Worm (Caenorhabditis elegans) whole organism, early embryonic: Measurements from ENCODE around the gene gos-28.

Experiments
- B0310.2 ChIP-seq: sonication (generic microtip); optimal IDR thresholded peaks from 2 replicates; lab custom pipeline; 2016; ENCODE audit warnings: mild to moderate bottlenecking, missing genetic modification characterization, missing compliant biosample characterization
- aly-1 ChIP-seq: sonication (generic microtip); optimal IDR thresholded peaks from 2 replicates; lab custom pipeline; 2016; ENCODE audit warnings: missing genetic modification characterization, missing compliant biosample characterization
- ama-1 ChIP-seq: fragments of 150-350 bp; optimal IDR thresholded peaks from 2 replicates; lab custom pipeline; 2014
- ceh-13 ChIP-seq: fragments of 200-800 bp; sonication (Bioruptor generic); optimal IDR thresholded peaks from 2 replicates; lab custom pipeline; 2018; ENCODE audit warnings: mild to moderate bottlenecking, missing genetic modification characterization, missing compliant biosample characterization
- ceh-36 ChIP-seq: sonication (generic microtip); optimal IDR thresholded peaks from 2 replicates; lab custom pipeline; 2016; ENCODE audit warnings: missing genetic modification characterization, inconsistent platforms, missing compliant biosample characterization
- ets-7 ChIP-seq: sonication (generic microtip); optimal IDR thresholded peaks from 2 replicates; lab custom pipeline; 2016; ENCODE audit warnings: missing genotype, missing genetic modification characterization, missing compliant biosample characterization
- flt-1 ChIP-seq: fragments of 200-800 bp; sonication (Bioruptor generic); IDR thresholded peaks from 2 replicates; pipeline ENCODE4 v1.3.6; 2022; ENCODE audit warnings: missing genetic modification characterization, missing compliant biosample characterization
- hnd-1 ChIP-seq: sonication (generic microtip); optimal IDR thresholded peaks from 2 replicates; lab custom pipeline; 2016; ENCODE audit warnings: missing genetic modification characterization, missing compliant biosample characterization
- pes-1 ChIP-seq: fragments of 200-800 bp; sonication (Bioruptor generic); IDR thresholded peaks from 2 replicates; pipeline ENCODE4 v1.3.6; 2022; ENCODE audit warnings: missing genetic modification reagents, missing genetic modification characterization, missing compliant biosample characterization
- sea-1 ChIP-seq: fragments of 200-800 bp; sonication (Bioruptor generic); conservative IDR thresholded peaks from 2 replicates; pipeline ENCODE4 v1.3.6; 2022; ENCODE audit warnings: missing genetic modification characterization, missing compliant biosample characterization
- tbx-11 ChIP-seq: fragments of 200-800 bp; sonication (Bioruptor generic); IDR thresholded peaks from 2 replicates; pipeline ENCODE4 v1.3.6; 2022; ENCODE audit warnings: missing genetic modification characterization, missing compliant biosample characterization
- tbx-37 ChIP-seq: fragments of 200-800 bp; sonication (Bioruptor generic); conservative IDR thresholded peaks from 2 replicates; pipeline ENCODE4 v1.3.6; 2022; ENCODE audit warnings: missing genetic modification reagents, missing genetic modification characterization, missing compliant biosample characterization

DNA sequence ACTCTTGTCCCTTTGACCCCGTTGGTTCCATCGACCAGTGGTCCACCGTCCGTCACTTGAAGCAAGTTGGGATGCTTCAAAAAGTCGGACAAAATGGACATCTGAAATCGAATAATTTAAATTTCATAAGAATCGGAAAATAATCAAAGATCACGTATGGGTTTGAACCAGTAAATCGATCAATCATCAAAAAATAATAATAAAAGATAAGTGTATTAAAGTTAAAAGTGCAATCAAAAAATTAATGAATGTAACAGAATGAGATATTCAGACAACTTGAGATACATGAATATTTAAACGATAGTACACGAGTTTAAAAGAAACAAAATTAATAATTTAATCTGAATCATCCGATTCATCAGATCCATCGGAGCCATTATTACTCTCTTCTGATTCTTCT is 30.0 kb upstream of the gos-28 start, which contains the start of gene T20B12.7:
- no peak for TF ChIP-seq ceh-13 (GFP tag; lab: Kevin White, UChicago)
- TF ChIP-seq sea-1 (GFP tag; lab: Robert Waterston, UW), result no peak
- no peak for TF ChIP-seq flt-1 (GFP tag; lab: Robert Waterston, UW)
- TF ChIP-seq pes-1, result no peak
- no peak for TF ChIP-seq hnd-1 (tag; lab: Kevin White, UChicago)
- no peak for TF ChIP-seq B0310.2 (tag; lab: Kevin White, UChicago)
- TF ChIP-seq ama-1 (lab: Kevin White, UChicago), result no peak
- TF ChIP-seq tbx-11 (GFP tag; lab: Robert Waterston, UW), result no peak
- no peak for TF ChIP-seq aly-1
- TF ChIP-seq ceh-36, result no peak
- TF ChIP-seq ets-7 (tag; lab: Kevin White, UChicago), result no peak
- no peak for TF ChIP-seq tbx-37 (GFP tag; lab: Robert Waterston, UW)
